Fruit fly (Drosophila melanogaster): ENCODE results near the gene G6P.

The G6P gene

dm6 chr2L:2800956-2801776 is 14.4 kb downstream of the G6P start:
- TF ChIP-seq CG17801 (GFP tag; optimal IDR thresholded peaks at IDR 0.05; ENCODE audit: partially characterized antibody), result no peak

- no peak for TF ChIP-seq CG17801 (GFP tag; optimal IDR thresholded peaks at IDR 0.05; ENCODE audit: partially characterized antibody)
Observed at dm6 chr2L:2799909-2800478, 15.6 kb downstream of the G6P start, which contains the start of gene Syt1. Gene Syt1, minus strand, starts transcription at chr2L:2799979.

- TF ChIP-seq CG17801 (GFP tag; optimal IDR thresholded peaks at IDR 0.05; ENCODE audit: partially characterized antibody), result no peak
Observed at dm6 chr2L:2797186-2797585, 18.4 kb downstream of the G6P start.

- TF ChIP-seq CG17801 (GFP tag; optimal IDR thresholded peaks at IDR 0.05; ENCODE audit: partially characterized antibody), result no peak
Observed at dm6 chr2L:2782790-2783189, 32.8 kb downstream of the G6P start.

dm6 chr2L:2771676-2772075 is 43.9 kb downstream of the G6P start, which contains the start of gene CG15399:
Gene CG15399, minus strand, starts transcription at chr2L:2771776.
- TF ChIP-seq CG17801 (GFP tag; optimal IDR thresholded peaks at IDR 0.05; ENCODE audit: partially characterized antibody), result no peak

- peak; percentile 55 for TF ChIP-seq CG17801 (GFP tag; optimal IDR thresholded peaks at IDR 0.05; ENCODE audit: partially characterized antibody)
Observed at dm6 chr2L:2769476-2770185, 45.9 kb downstream of the G6P start, which contains the start of the genes colt and HINT1. Gene colt, minus strand, starts transcription at chr2L:2770069. Gene HINT1, plus strand, starts transcription at chr2L:2770135.

dm6 chr2L:2767627-2768026 is 47.9 kb downstream of the G6P start, which contains the start of the genes Taf10b and Taf10:
Gene Taf10b, minus strand, starts transcription at chr2L:2767845.
Gene Taf10, plus strand, starts transcription at chr2L:2767890.
- TF ChIP-seq CG17801 (GFP tag; optimal IDR thresholded peaks at IDR 0.05; ENCODE audit: partially characterized antibody), result peak; percentile 28

dm6 chr2L:2765659-2766373 is 49.7 kb downstream of the G6P start, which contains the start of the genes Snx21 and aph-1:
Gene Snx21, minus strand, starts transcription at chr2L:2765665.
Gene aph-1, plus strand, starts transcription at chr2L:2766233.
- peak; percentile 93 for TF ChIP-seq CG17801 (GFP tag; optimal IDR thresholded peaks at IDR 0.05; ENCODE audit: partially characterized antibody)
